Fruit fly (Drosophila melanogaster) whole organism, embryonic: ENCODE results near the gene CG11893.

Source experiments
- C15 ChIP-seq: fragments of 200-800 bp; sonication (Bioruptor generic); IDR thresholded peaks from 3 replicates; pipeline ENCODE4 v1.3.6; 2022; ENCODE audit warnings: missing biosample characterization, missing genetic modification characterization
- CG10366 ChIP-seq: fragments of 200-800 bp; sonication (Bioruptor generic); IDR thresholded peaks from 2 replicates; pipeline ENCODE4 v1.3.6; 2022; ENCODE audit warnings: missing biosample characterization, missing genetic modification characterization
- CG11093 ChIP-seq: fragments of 200-800 bp; sonication (Bioruptor generic); IDR thresholded peaks from 3 replicates; pipeline ENCODE4 v1.3.6; 2022; ENCODE audit warnings: missing biosample characterization, missing genetic modification characterization
- CG1233 ChIP-seq: fragments of 200-800 bp; sonication (Bioruptor generic); optimal IDR thresholded peaks from 4 replicates; lab custom pipeline; 2018; ENCODE audit warnings: missing biosample characterization, mild to moderate bottlenecking, missing genetic modification characterization
- CG13424 ChIP-seq: fragments of 200-800 bp; sonication (Bioruptor generic); optimal IDR thresholded peaks from 2 replicates; lab custom pipeline; 2019; ENCODE audit warnings: missing biosample characterization, mild to moderate bottlenecking, missing genetic modification characterization, moderate library complexity
- CG14710 ChIP-seq: fragments of 200-800 bp; sonication (Bioruptor generic); optimal IDR thresholded peaks from 3 replicates; lab custom pipeline; 2019; ENCODE audit warnings: missing biosample characterization, mild to moderate bottlenecking, missing genetic modification characterization, moderate library complexity
- CG15011 ChIP-seq: fragments of 200-800 bp; sonication (Bioruptor generic); optimal IDR thresholded peaks from 3 replicates; lab custom pipeline; 2018; ENCODE audit warnings: missing biosample characterization, mild to moderate bottlenecking, missing genetic modification characterization
- CG17829 ChIP-seq: fragments of 200-800 bp; optimal IDR thresholded peaks from 2 replicates; lab custom pipeline; 2019; ENCODE audit warnings: missing biosample characterization, mild to moderate bottlenecking, missing genetic modification characterization, moderate library complexity
- CG3065 ChIP-seq: fragments of 200-800 bp; sonication (Bioruptor generic); optimal IDR thresholded peaks from 2 replicates; lab custom pipeline; 2016; ENCODE audit warnings: missing biosample characterization, missing genetic modification characterization
- CG32532 ChIP-seq: fragments of 200-800 bp; sonication (Bioruptor generic); IDR thresholded peaks from 2 replicates; pipeline ENCODE4 v1.3.6; 2022; ENCODE audit warnings: missing biosample characterization, missing genetic modification characterization
- CG33557 ChIP-seq: fragments of 200-800 bp; sonication (Bioruptor generic); optimal IDR thresholded peaks from 2 replicates; lab custom pipeline; 2019; ENCODE audit warnings: missing biosample characterization, mild to moderate bottlenecking, missing genetic modification characterization, moderate library complexity
- CG34376 ChIP-seq: fragments of 200-800 bp; sonication (Bioruptor generic); optimal IDR thresholded peaks from 2 replicates; lab custom pipeline; 2018; ENCODE audit warnings: missing biosample characterization, mild to moderate bottlenecking, missing genetic modification characterization
- CG4360 ChIP-seq: fragments of 200-800 bp; sonication (Bioruptor generic); IDR thresholded peaks from 2 replicates; pipeline ENCODE4 v1.3.6; 2022; ENCODE audit warnings: missing biosample characterization, missing genetic modification characterization
- CG6765 ChIP-seq: fragments of 200-800 bp; sonication (Bioruptor generic); optimal IDR thresholded peaks from 3 replicates; lab custom pipeline; 2017; ENCODE audit warnings: missing biosample characterization, mild to moderate bottlenecking, missing genetic modification characterization
- CG7372 ChIP-seq: fragments of 200-800 bp; sonication (Bioruptor generic); IDR thresholded peaks from 2 replicates; pipeline ENCODE4 v1.3.6; 2022; ENCODE audit warnings: missing biosample characterization, missing genetic modification characterization
- CG8290 ChIP-seq, 3 experiments: fragments of 200-800 bp; sonication (Bioruptor generic); optimal IDR thresholded peaks; 2 replicates each; lab custom pipeline; 2016 to 2019; ENCODE audit warnings: missing biosample characterization in 3 of 3, missing genetic modification characterization in 3 of 3, mild to moderate bottlenecking in 2 of 3, moderate library complexity in 1 of 3
- CTCF ChIP-seq: fragments of 200-800 bp; sonication (Bioruptor generic); optimal IDR thresholded peaks from 2 replicates; lab custom pipeline; 2017; ENCODE audit warnings: missing biosample characterization, mild to moderate bottlenecking, missing genetic modification characterization, moderate library complexity
- D19A ChIP-seq: fragments of 200-800 bp; optimal IDR thresholded peaks from 3 replicates; lab custom pipeline; 2019; ENCODE audit warnings: missing biosample characterization, mild to moderate bottlenecking, missing genetic modification characterization, moderate library complexity
- Dp ChIP-seq: fragments of 200-800 bp; sonication (Bioruptor generic); optimal IDR thresholded peaks from 2 replicates; lab custom pipeline; 2018; ENCODE audit warnings: missing biosample characterization, mild to moderate bottlenecking, missing genetic modification characterization, moderate library complexity
- Fer1 ChIP-seq: fragments of 200-800 bp; sonication (Bioruptor generic); optimal IDR thresholded peaks from 2 replicates; lab custom pipeline; 2017; ENCODE audit warnings: missing biosample characterization, mild to moderate bottlenecking, missing genetic modification characterization
- GATAe ChIP-seq: fragments of 200-800 bp; sonication (Bioruptor generic); conservative IDR thresholded peaks from 2 replicates; pipeline ENCODE4 v1.3.6; 2022; ENCODE audit warnings: missing biosample characterization, missing genetic modification characterization
- Hr78 ChIP-seq, 2 experiments: fragments of 200-800 bp in 1 of 2; fragments of >200 bp in 1 of 2; sonication (Bioruptor generic) in 1 of 2; optimal IDR thresholded peaks; 2 replicates each; lab custom pipeline; 2017 to 2019; ENCODE audit warnings: missing biosample characterization in 2 of 2, missing genetic modification characterization in 2 of 2, mild to moderate bottlenecking in 1 of 2, moderate library complexity in 1 of 2
- Lhr ChIP-seq: fragments of 200-800 bp; sonication (Bioruptor generic); optimal IDR thresholded peaks from 3 replicates; lab custom pipeline; 2017; ENCODE audit warnings: mild to moderate bottlenecking, missing biosample characterization, missing genetic modification reagents, missing genetic modification characterization
- Mad ChIP-seq: fragments of 200-800 bp; sonication (Bioruptor generic); optimal IDR thresholded peaks from 2 replicates; lab custom pipeline; 2016; ENCODE audit warnings: missing biosample characterization, missing genetic modification characterization
- Trl ChIP-seq, 3 experiments: fragments of >200 bp in 2 of 3; fragments of 200-800 bp in 1 of 3; sonication (Bioruptor generic) in 1 of 3; optimal IDR thresholded peaks; 2 replicates in 1 of 3; 3 replicates in 2 of 3; lab custom pipeline; 2016 to 2017; ENCODE audit warnings: missing biosample characterization in 1 of 3, missing genetic modification characterization in 1 of 3
- ash1 ChIP-seq: fragments of 200-800 bp; sonication (Bioruptor generic); optimal IDR thresholded peaks from 2 replicates; lab custom pipeline; 2018; ENCODE audit warnings: missing biosample characterization, mild to moderate bottlenecking, missing genetic modification characterization
- bowl ChIP-seq: fragments of 200-800 bp; sonication (Bioruptor generic); IDR thresholded peaks from 2 replicates; pipeline ENCODE4 v1.3.6; 2022; ENCODE audit warnings: missing biosample characterization, missing genetic modification characterization
- crp ChIP-seq, 2 experiments: fragments of 200-800 bp; sonication (Bioruptor generic); optimal IDR thresholded peaks; 2 replicates in 1 of 2; 3 replicates in 1 of 2; lab custom pipeline; 2017; ENCODE audit warnings: missing biosample characterization in 2 of 2, missing genetic modification characterization in 2 of 2, mild to moderate bottlenecking in 1 of 2, moderate library complexity in 1 of 2
- emc ChIP-seq: fragments of 200-800 bp; sonication (Bioruptor generic); optimal IDR thresholded peaks from 2 replicates; lab custom pipeline; 2016; ENCODE audit warnings: missing biosample characterization, missing genetic modification characterization
- exex ChIP-seq: fragments of 200-800 bp; sonication (Bioruptor generic); optimal IDR thresholded peaks from 4 replicates; lab custom pipeline; 2018; ENCODE audit warnings: missing biosample characterization, mild to moderate bottlenecking, missing genetic modification characterization, moderate library complexity
- fd64A ChIP-seq: fragments of 200-800 bp; sonication (Bioruptor generic); optimal IDR thresholded peaks from 3 replicates; lab custom pipeline; 2018; ENCODE audit warnings: missing biosample characterization, mild to moderate bottlenecking, missing genetic modification characterization
- gfzf ChIP-seq: fragments of 200-800 bp; sonication (Bioruptor generic); optimal IDR thresholded peaks from 2 replicates; lab custom pipeline; 2016; ENCODE audit warnings: missing biosample characterization, mild to moderate bottlenecking, missing genetic modification characterization, moderate library complexity
- grn ChIP-seq: fragments of 200-800 bp; sonication (Bioruptor generic); optimal IDR thresholded peaks from 3 replicates; lab custom pipeline; 2017; ENCODE audit warnings: missing biosample characterization, missing genetic modification characterization
- hb ChIP-seq: fragments of 200-800 bp; sonication (Bioruptor generic); IDR thresholded peaks from 3 replicates; pipeline ENCODE4 v1.3.6; 2022; ENCODE audit warnings: missing biosample characterization, missing genetic modification characterization; ENCODE audit not compliant: partially characterized antibody
- jigr1 ChIP-seq: fragments of 200-800 bp; sonication (Bioruptor generic); IDR thresholded peaks from 3 replicates; pipeline ENCODE4 v1.3.6; 2022; ENCODE audit warnings: missing biosample characterization, missing genetic modification characterization
- kay ChIP-seq: fragments of 200-800 bp; sonication (Bioruptor generic); optimal IDR thresholded peaks from 2 replicates; lab custom pipeline; 2016; ENCODE audit warnings: missing biosample characterization, missing genetic modification characterization
- lbe ChIP-seq: fragments of 200-800 bp; sonication (Bioruptor generic); optimal IDR thresholded peaks from 2 replicates; lab custom pipeline; 2016; ENCODE audit warnings: missing biosample characterization, mild to moderate bottlenecking, missing genetic modification characterization
- mirr ChIP-seq: fragments of 200-800 bp; sonication (Bioruptor generic); optimal IDR thresholded peaks from 3 replicates; lab custom pipeline; 2018; ENCODE audit warnings: missing biosample characterization, mild to moderate bottlenecking, missing genetic modification characterization
- peb ChIP-seq: fragments of 200-800 bp; sonication (Bioruptor generic); IDR thresholded peaks from 2 replicates; pipeline ENCODE4 v1.3.6; 2022; ENCODE audit warnings: missing biosample characterization, missing genetic modification characterization
- sd ChIP-seq: fragments of 200-800 bp; sonication (Bioruptor generic); optimal IDR thresholded peaks from 3 replicates; lab custom pipeline; 2018; ENCODE audit warnings: missing biosample characterization, mild to moderate bottlenecking, missing genetic modification characterization, moderate library complexity
- sens ChIP-seq: fragments of 200-800 bp; sonication (Bioruptor generic); peaks from one replicate; lab custom pipeline; 2016; ENCODE audit warnings: missing biosample characterization, missing genetic modification characterization
- slou ChIP-seq: fragments of 200-800 bp; sonication (Bioruptor generic); optimal IDR thresholded peaks from 3 replicates; lab custom pipeline; 2016; ENCODE audit warnings: missing biosample characterization, missing genetic modification characterization
- ttk ChIP-seq: fragments of 200-800 bp; sonication (Bioruptor generic); IDR thresholded peaks from 2 replicates; pipeline ENCODE4 v2.1.2; 2022; ENCODE audit warnings: missing biosample characterization, missing genetic modification characterization
- yki ChIP-seq: fragments of >200 bp; optimal IDR thresholded peaks from 3 replicates; lab custom pipeline; 2018
- z ChIP-seq: fragments of 200-800 bp; sonication (Bioruptor generic); IDR thresholded peaks from 3 replicates; pipeline ENCODE4 v1.3.6; 2022; ENCODE audit warnings: missing biosample characterization, missing genetic modification characterization

Gene CG11893

DNA sequence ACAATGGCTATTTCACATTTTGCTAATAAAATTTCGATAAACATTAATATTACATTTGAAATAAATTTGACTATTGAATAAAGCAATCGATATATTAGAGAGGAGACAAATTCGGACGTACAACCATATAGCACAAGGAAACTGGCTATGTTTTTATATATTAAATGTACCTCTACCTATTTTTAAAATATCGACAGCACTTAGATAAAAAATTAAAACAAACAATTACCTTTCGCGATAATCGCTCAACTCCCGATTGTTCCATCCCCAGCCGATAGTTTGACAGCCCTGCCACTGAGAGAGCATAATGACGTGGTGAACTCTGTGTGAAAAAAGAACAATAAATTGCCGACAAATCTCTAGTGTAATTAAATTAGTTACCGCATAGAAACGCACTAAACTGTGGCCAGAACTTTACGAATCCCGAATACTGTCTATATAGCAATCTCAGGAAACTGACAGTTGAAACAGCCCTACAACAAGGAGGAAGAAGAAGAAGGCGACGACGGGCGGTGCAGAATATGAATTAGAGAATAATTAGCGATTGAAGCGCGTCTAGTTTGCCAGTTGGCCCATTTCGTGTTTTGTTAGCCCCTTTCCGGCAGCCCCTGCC is 31.0 kb upstream of the CG11893 start, which contains the start of gene CG11857 (continued):
- TF ChIP-seq kay (peak; percentile 98), bowl (GFP tag; lab: Robert Waterston, UW) (peak; percentile 92), CG8290 (GFP tag; optimal IDR thresholded peaks at IDR 0.05; lab: Kevin White, UChicago) (peak; percentile 98), CG8290 (tag; optimal IDR thresholded peaks at IDR 0.05; lab: Kevin White, UChicago) (peak; percentile 90 to 97), yki (no peak), CG14710 (tag; lab: Kevin White, UChicago) (peak; percentile 98), ash1 (GFP tag; lab: Kevin White, UChicago) (peak; percentile 84), ttk (peak; percentile 99), Trl (optimal IDR thresholded peaks at IDR 0.05; lab: Kevin White, UChicago) (peak in 1 of 2 experiments; percentile 46), Trl (GFP tag; optimal IDR thresholded peaks at IDR 0.05; lab: Kevin White, UChicago) (peak; percentile 98), Fer1 (peak; percentile 94), z (GFP tag; lab: Robert Waterston, UW) (peak; percentile 70; the same call in 2 of the 3 replicates), CG13424 (tag; lab: Kevin White, UChicago) (peak; percentile 98), CG10366 (peak; percentile 99), CG11093 (GFP tag; lab: Robert Waterston, UW) (peak; percentile 99), Lhr (GFP tag; lab: Kevin White, UChicago) (peak; percentile 92), gfzf (GFP tag; lab: Kevin White, UChicago) (peak; percentile 44), CG1233 (GFP tag; lab: Kevin White, UChicago) (peak; percentile 98), CG4360 (GFP tag; lab: Robert Waterston, UW) (peak; percentile 75), crp (GFP tag; optimal IDR thresholded peaks at IDR 0.05; lab: Kevin White, UChicago) (peak in 1 of 2 experiments; percentile 72), jigr1 (GFP tag; lab: Robert Waterston, UW) (peak; percentile 99), CG6765 (GFP tag; lab: Kevin White, UChicago) (peak; percentile 87), peb (GFP tag; lab: Robert Waterston, UW) (peak; percentile 98), fd64A (GFP tag; lab: Kevin White, UChicago) (peak; percentile 78), emc (GFP tag; lab: Kevin White, UChicago) (peak; percentile 94), Dp (GFP tag; lab: Kevin White, UChicago) (peak; percentile 65), CG15011 (GFP tag; lab: Kevin White, UChicago) (peak; percentile 92), CG3065 (GFP tag; lab: Kevin White, UChicago) (peak; percentile 96), Hr78 (GFP tag; optimal IDR thresholded peaks at IDR 0.05; lab: Kevin White, UChicago) (no peak), C15 (GFP tag; lab: Robert Waterston, UW) (peak; percentile 98), CG32532 (peak; percentile 99), Mad (GFP tag; lab: Kevin White, UChicago) (peak; percentile 98), sd (tag; lab: Kevin White, UChicago) (peak; percentile 90), CG17829 (tag; lab: Kevin White, UChicago) (peak; percentile 98), slou (GFP tag; lab: Kevin White, UChicago) (peak; percentile 98), CG7372 (GFP tag; lab: Robert Waterston, UW) (peak; percentile 99), hb (GFP tag; lab: Robert Waterston, UW) (peak; percentile 100), CG33557 (GFP tag; lab: Kevin White, UChicago) (peak; percentile 96)

DNA sequence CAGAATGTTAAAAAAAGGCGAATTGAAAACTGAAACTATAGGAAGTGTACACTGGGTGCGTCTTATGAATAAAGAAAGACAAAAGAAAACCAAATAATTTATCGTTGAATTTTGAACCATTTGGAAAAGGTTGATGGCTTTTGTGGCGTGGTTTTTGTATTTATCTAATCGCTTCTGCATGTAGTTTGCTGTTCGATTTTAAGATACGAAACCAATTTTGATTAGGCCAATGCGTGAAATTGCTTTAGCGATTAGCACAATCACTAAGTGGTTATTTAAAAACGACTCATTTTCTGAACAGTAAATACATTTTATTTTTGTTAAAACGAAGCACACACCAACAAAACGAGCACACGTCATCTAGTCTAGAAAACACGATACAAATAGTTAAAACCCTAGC is 29.0 kb upstream of the CG11893 start:
- peak; percentile 47 for TF ChIP-seq CG34376 (GFP tag; lab: Kevin White, UChicago)
- peak; percentile 21 for TF ChIP-seq lbe (GFP tag; lab: Kevin White, UChicago)
- TF ChIP-seq D19A (tag; lab: Kevin White, UChicago), result peak; percentile 52
- peak; percentile 97 for TF ChIP-seq exex (tag; lab: Kevin White, UChicago)
- TF ChIP-seq sens (GFP tag; lab: Kevin White, UChicago), result peak; percentile 48
- TF ChIP-seq mirr (GFP tag; lab: Kevin White, UChicago), result peak; percentile 93
- TF ChIP-seq CTCF (GFP tag; lab: Kevin White, UChicago), result no peak
- peak; percentile 53 for TF ChIP-seq grn
- no peak for TF ChIP-seq CG11093 (GFP tag; lab: Robert Waterston, UW)
- TF ChIP-seq GATAe, result peak; percentile 53; the same call in 1 of the 2 replicates
- TF ChIP-seq, all 482 proteins: peak for 8
